Worm (Caenorhabditis elegans): ENCODE data around the gene Y64G10A.10.
A peak's percentile ranks its signal among the peaks of the same experiment; 100 is the strongest.

Y64G10A.10 gene

DNA sequence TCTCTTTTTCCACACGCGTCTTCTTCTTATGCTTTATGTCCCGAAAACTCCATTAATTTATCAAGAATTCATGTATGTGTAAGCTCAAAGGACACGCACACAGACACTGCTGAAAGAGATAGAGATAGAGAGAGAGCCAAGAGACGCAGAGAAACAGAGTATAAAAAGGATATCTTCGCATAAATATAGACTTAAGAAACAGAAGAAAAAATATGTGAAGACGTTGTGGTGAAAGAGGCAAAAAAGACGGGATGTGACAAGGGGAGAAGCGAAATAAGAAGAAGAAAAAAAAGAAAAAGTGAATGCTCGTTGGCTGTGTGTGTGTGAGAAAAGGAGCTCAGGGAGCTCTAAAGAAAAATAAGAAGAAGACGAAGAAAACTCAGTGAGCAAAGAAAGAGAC lies 19.5 kb upstream of the Y64G10A.10 start:
- TF ChIP-seq xbp-1 (tag; optimal IDR thresholded peaks at IDR 0.05) (peak; percentile 11), mep-1 (tag; optimal IDR thresholded peaks at IDR 0.05) (peak; percentile 63), nhr-71 (tag; optimal IDR thresholded peaks at IDR 0.05) (peak; percentile 73), lsy-2 (tag; optimal IDR thresholded peaks at IDR 0.05) (peak; percentile 27 to 60), jun-1 (tag; optimal IDR thresholded peaks at IDR 0.05) (no peak), snu-23 (GFP tag; optimal IDR thresholded peaks at IDR 0.05) (peak; percentile 44), pax-3 (tag; optimal IDR thresholded peaks at IDR 0.05) (peak; percentile 38), ztf-11 (tag; optimal IDR thresholded peaks at IDR 0.05) (no peak), lir-3 (tag; optimal IDR thresholded peaks at IDR 0.05; ENCODE audit: poor library complexity) (no peak), nhr-84 (tag; optimal IDR thresholded peaks at IDR 0.05) (no peak), fkh-10 (GFP tag; optimal IDR thresholded peaks at IDR 0.05) (peak; percentile 77), ceh-63 (GFP tag; optimal IDR thresholded peaks at IDR 0.05) (no peak), lin-14 (GFP tag; optimal IDR thresholded peaks at IDR 0.05) (peak; percentile 94), egl-27 (tag; optimal IDR thresholded peaks at IDR 0.05) (no peak), ces-1 (GFP tag; optimal IDR thresholded peaks at IDR 0.05) (no peak), rnt-1 (tag; optimal IDR thresholded peaks at IDR 0.05) (no peak), zag-1 (tag; optimal IDR thresholded peaks at IDR 0.05) (peak; percentile 29), fkh-8 (tag; optimal IDR thresholded peaks at IDR 0.05) (peak; percentile 73), nhr-47 (tag; optimal IDR thresholded peaks at IDR 0.05) (peak; percentile 62), egl-13 (tag; optimal IDR thresholded peaks at IDR 0.05) (peak; percentile 71), ceh-82 (tag; optimal IDR thresholded peaks at IDR 0.05) (peak in 1 of 3 experiments; percentile 42), tbx-2 (tag; optimal IDR thresholded peaks at IDR 0.05) (peak; percentile 27), efl-1 (optimal IDR thresholded peaks at IDR 0.05) (peak; percentile 32 to 33), efl-1 (GFP tag; optimal IDR thresholded peaks at IDR 0.05 in 1 of 2) (no peak), nhr-237 (tag; optimal IDR thresholded peaks at IDR 0.05) (no peak), lin-35 (GFP tag; optimal IDR thresholded peaks at IDR 0.05) (peak in 1 of 2 experiments; percentile 42), swsn-7 (tag; optimal IDR thresholded peaks at IDR 0.05) (peak; percentile 47), unc-86 (tag; optimal IDR thresholded peaks at IDR 0.05) (peak; percentile 70), mef-2 (tag; optimal IDR thresholded peaks at IDR 0.05) (no peak), isw-1 (GFP tag; IDR thresholded peaks at IDR 0.05) (0 out of 2 replicates have a peak, but pooled peaks have one; percentile 12), dsc-1 (tag; optimal IDR thresholded peaks at IDR 0.05) (peak; percentile 40), dpl-1 (GFP tag; optimal IDR thresholded peaks at IDR 0.05) (peak in 1 of 3 experiments; percentile 19), fos-1 (tag; optimal IDR thresholded peaks at IDR 0.05) (peak; percentile 0)

DNA sequence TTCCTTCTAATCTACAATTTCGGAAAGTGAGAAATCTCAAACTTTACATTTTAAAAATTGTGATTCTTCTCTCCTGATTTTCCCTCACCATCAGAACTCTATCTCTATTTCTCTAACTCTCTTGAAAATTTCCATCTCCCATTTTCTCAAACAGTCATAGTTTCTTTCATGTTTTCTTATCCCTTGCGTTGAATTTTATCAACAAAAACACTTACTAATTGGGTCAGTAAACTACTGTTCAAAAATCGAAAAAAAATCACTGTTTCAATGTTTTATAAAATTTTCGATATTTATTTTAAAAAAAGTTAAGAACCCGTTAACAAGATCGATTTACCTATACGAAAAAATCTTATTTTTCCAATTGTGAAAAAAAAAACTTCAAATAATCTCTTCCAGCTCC lies 18.0 kb upstream of the Y64G10A.10 start:
- TF ChIP-seq ceh-8 (GFP tag; optimal IDR thresholded peaks at IDR 0.05) (no peak), nhr-84 (tag; optimal IDR thresholded peaks at IDR 0.05) (no peak), nhr-12 (tag; optimal IDR thresholded peaks at IDR 0.05) (no peak), ceh-63 (GFP tag; optimal IDR thresholded peaks at IDR 0.05) (no peak), nhr-11 (tag; optimal IDR thresholded peaks at IDR 0.05) (no peak), pag-3 (tag; optimal IDR thresholded peaks at IDR 0.05; ENCODE audit: borderline replicate concordance, insufficient read depth) (no peak), tbx-2 (tag; optimal IDR thresholded peaks at IDR 0.05) (no peak), xbp-1 (tag; optimal IDR thresholded peaks at IDR 0.05) (no peak), ztf-11 (tag; optimal IDR thresholded peaks at IDR 0.05) (no peak), ama-1 (optimal IDR thresholded peaks at IDR 0.05) (no peak), lin-13 (GFP tag; optimal IDR thresholded peaks at IDR 0.05) (no peak), C16A3.4 (tag; optimal IDR thresholded peaks at IDR 0.05) (no peak)

DNA sequence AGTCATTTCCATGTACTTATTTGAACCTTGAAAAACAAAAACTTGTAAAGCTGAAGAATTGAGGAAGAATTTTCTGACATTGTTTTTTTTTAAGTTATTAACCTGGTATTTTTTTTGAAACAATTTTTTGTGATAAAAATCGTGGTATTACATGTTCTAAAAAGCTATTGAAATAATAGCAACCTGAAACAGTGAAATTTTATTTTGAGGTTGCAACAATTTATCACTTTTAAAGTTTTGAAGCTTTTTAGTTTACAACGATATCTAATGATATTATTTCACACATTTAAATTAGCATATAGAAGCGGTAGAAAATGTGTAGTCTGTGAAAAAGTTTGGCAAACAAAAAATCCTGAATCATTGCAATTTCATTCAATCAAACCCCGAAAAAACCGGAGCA lies 16.3 kb upstream of the Y64G10A.10 start:
- TF ChIP-seq mep-1 (tag; optimal IDR thresholded peaks at IDR 0.05) (no peak), lsy-2 (tag; optimal IDR thresholded peaks at IDR 0.05) (no peak), pax-3 (tag; optimal IDR thresholded peaks at IDR 0.05) (no peak), nhr-11 (tag; optimal IDR thresholded peaks at IDR 0.05) (no peak), lin-15B (tag; optimal IDR thresholded peaks at IDR 0.05) (no peak), irx-1 (tag; optimal IDR thresholded peaks at IDR 0.05) (no peak), nhr-71 (tag; optimal IDR thresholded peaks at IDR 0.05) (no peak)

All from whole organism, L1 larva.